Fruit fly (Drosophila melanogaster) whole organism, embryonic: ENCODE results near the gene CG1142.

Source experiments
- Atf6 ChIP-seq: fragments of 200-800 bp; sonication (Bioruptor generic); IDR thresholded peaks from 2 replicates; pipeline ENCODE4 v1.3.6; 2022; ENCODE audit warnings: missing biosample characterization, missing genetic modification characterization
- B-H1 ChIP-seq: fragments of 200-800 bp; sonication (Bioruptor generic); IDR thresholded peaks from 3 replicates; pipeline ENCODE4 v1.3.6; 2022; ENCODE audit warnings: missing biosample characterization, missing genetic modification characterization
- CG11560 ChIP-seq: fragments of 200-800 bp; sonication (Bioruptor generic); IDR thresholded peaks from 3 replicates; pipeline ENCODE4 v1.3.6; 2022; ENCODE audit warnings: missing biosample characterization, missing genetic modification characterization
- CG12236 ChIP-seq: fragments of 200-800 bp; sonication (Bioruptor generic); optimal IDR thresholded peaks from 2 replicates; lab custom pipeline; 2016; ENCODE audit warnings: missing biosample characterization, missing genetic modification characterization
- CG15696 ChIP-seq: fragments of 200-800 bp; sonication (Bioruptor generic); optimal IDR thresholded peaks from 2 replicates; lab custom pipeline; 2019; ENCODE audit warnings: missing biosample characterization, mild to moderate bottlenecking, missing genetic modification characterization, moderate library complexity
- CG16815 ChIP-seq: fragments of 200-800 bp; sonication (Bioruptor generic); optimal IDR thresholded peaks from 3 replicates; lab custom pipeline; 2017; ENCODE audit warnings: missing biosample characterization, mild to moderate bottlenecking, missing genetic modification characterization
- CG17186 ChIP-seq: fragments of 200-800 bp; sonication (Bioruptor generic); optimal IDR thresholded peaks from 3 replicates; lab custom pipeline; 2017; ENCODE audit warnings: missing biosample characterization, missing genetic modification reagents, missing genetic modification characterization
- CG18262 ChIP-seq: fragments of 200-800 bp; optimal IDR thresholded peaks from 3 replicates; lab custom pipeline; 2019; ENCODE audit warnings: missing biosample characterization, mild to moderate bottlenecking, missing genetic modification characterization, moderate library complexity
- CG18476 ChIP-seq: fragments of 200-800 bp; sonication (Bioruptor generic); optimal IDR thresholded peaks from 2 replicates; lab custom pipeline; 2016; ENCODE audit warnings: missing biosample characterization, mild to moderate bottlenecking, missing genetic modification characterization
- CG30020 ChIP-seq: fragments of 200-800 bp; optimal IDR thresholded peaks from 2 replicates; lab custom pipeline; 2019; ENCODE audit warnings: missing biosample characterization, mild to moderate bottlenecking, missing genetic modification characterization, moderate library complexity
- CG31365 ChIP-seq: fragments of 200-800 bp; sonication (Bioruptor generic); optimal IDR thresholded peaks from 2 replicates; lab custom pipeline; 2018; ENCODE audit warnings: missing biosample characterization, mild to moderate bottlenecking, missing genetic modification characterization
- CG31388 ChIP-seq: fragments of 200-800 bp; sonication (Bioruptor generic); optimal IDR thresholded peaks from 2 replicates; lab custom pipeline; 2016; ENCODE audit warnings: missing biosample characterization, missing genetic modification characterization
- CG3281 ChIP-seq: fragments of 200-800 bp; sonication (Bioruptor generic); optimal IDR thresholded peaks from 3 replicates; lab custom pipeline; 2017; ENCODE audit warnings: missing biosample characterization, mild to moderate bottlenecking, missing genetic modification characterization
- CG6272 ChIP-seq: fragments of 200-800 bp; sonication (Bioruptor generic); IDR thresholded peaks from 2 replicates; pipeline ENCODE4 v1.3.6; 2022; ENCODE audit warnings: missing biosample characterization, missing genetic modification characterization
- CG8281 ChIP-seq: fragments of 200-800 bp; sonication (Bioruptor generic); optimal IDR thresholded peaks from 2 replicates; lab custom pipeline; 2018; ENCODE audit warnings: missing biosample characterization, mild to moderate bottlenecking, missing genetic modification characterization, moderate library complexity
- CG8359 ChIP-seq: fragments of 200-800 bp; sonication (Bioruptor generic); optimal IDR thresholded peaks from 2 replicates; lab custom pipeline; 2017; ENCODE audit warnings: missing biosample characterization, mild to moderate bottlenecking, missing genetic modification characterization, borderline replicate concordance
- CG9609 ChIP-seq: fragments of 200-800 bp; sonication (Bioruptor generic); optimal IDR thresholded peaks from 3 replicates; lab custom pipeline; 2016; ENCODE audit warnings: missing biosample characterization, missing genetic modification characterization
- Chrac-16 ChIP-seq: fragments of 200-800 bp; sonication (Bioruptor generic); optimal IDR thresholded peaks from 3 replicates; lab custom pipeline; 2016; ENCODE audit warnings: missing biosample characterization, missing genetic modification characterization
- D19B ChIP-seq: fragments of 200-800 bp; sonication (Bioruptor generic); optimal IDR thresholded peaks from 2 replicates; lab custom pipeline; 2017; ENCODE audit warnings: missing biosample characterization, mild to moderate bottlenecking, missing genetic modification characterization
- Gug ChIP-seq: fragments of 200-800 bp; sonication (Bioruptor generic); IDR thresholded peaks from 4 replicates; pipeline ENCODE4 v1.3.6; 2022; ENCODE audit warnings: missing biosample characterization, missing genetic modification characterization
- HLH4C ChIP-seq: fragments of 200-800 bp; sonication (Bioruptor generic); IDR thresholded peaks from 3 replicates; pipeline ENCODE4 v1.3.6; 2022; ENCODE audit warnings: missing biosample characterization, missing genetic modification characterization; ENCODE audit not compliant: partially characterized antibody
- HLHmδ ChIP-seq: fragments of 200-800 bp; sonication (Bioruptor generic); optimal IDR thresholded peaks from 2 replicates; lab custom pipeline; 2018; ENCODE audit warnings: missing biosample characterization, mild to moderate bottlenecking, missing genetic modification characterization, moderate library complexity
- Hsf ChIP-seq: fragments of 200-800 bp; sonication (Bioruptor generic); optimal IDR thresholded peaks from 3 replicates; lab custom pipeline; 2016; ENCODE audit warnings: missing biosample characterization, missing genetic modification characterization
- MTF-1 ChIP-seq: fragments of 200-800 bp; sonication (Bioruptor generic); optimal IDR thresholded peaks from 2 replicates; lab custom pipeline; 2018; ENCODE audit warnings: missing biosample characterization, mild to moderate bottlenecking, missing genetic modification characterization, borderline replicate concordance
- Med ChIP-seq: fragments of 200-800 bp; sonication (Bioruptor generic); peaks from one replicate; lab custom pipeline; 2016; ENCODE audit warnings: missing biosample characterization, missing genetic modification characterization, mild to moderate bottlenecking, inconsistent platforms, moderate library complexity
- Oaz ChIP-seq: fragments of 200-800 bp; sonication (Bioruptor generic); IDR thresholded peaks from 2 replicates; pipeline ENCODE4 v1.3.6; 2022; ENCODE audit warnings: missing biosample characterization, missing genetic modification characterization
- Optix ChIP-seq: fragments of 200-800 bp; sonication (Bioruptor generic); IDR thresholded peaks from 3 replicates; pipeline ENCODE4 v1.3.6; 2022; ENCODE audit warnings: missing biosample characterization, missing genetic modification characterization
- PHDP ChIP-seq: fragments of 200-800 bp; sonication (Bioruptor generic); optimal IDR thresholded peaks from 3 replicates; lab custom pipeline; 2018; ENCODE audit warnings: missing biosample characterization, mild to moderate bottlenecking, missing genetic modification characterization, moderate library complexity
- Side ChIP-seq: fragments of 200-800 bp; sonication (Bioruptor generic); optimal IDR thresholded peaks from 2 replicates; lab custom pipeline; 2016; ENCODE audit warnings: missing biosample characterization, missing genetic modification characterization
- Sin3A ChIP-seq: fragments of >200 bp; optimal IDR thresholded peaks from 2 replicates; lab custom pipeline; 2018
- Six4 ChIP-seq: fragments of 200-800 bp; sonication (Bioruptor generic); optimal IDR thresholded peaks from 2 replicates; lab custom pipeline; 2016; ENCODE audit warnings: missing biosample characterization, missing genetic modification characterization
- Sox102F ChIP-seq: fragments of 200-800 bp; sonication (Bioruptor generic); optimal IDR thresholded peaks from 2 replicates; lab custom pipeline; 2018; ENCODE audit warnings: missing biosample characterization, mild to moderate bottlenecking, missing genetic modification characterization, moderate library complexity
- Tbp ChIP-seq: fragments of >200 bp; optimal IDR thresholded peaks from 2 replicates; lab custom pipeline; 2018; ENCODE audit warnings: missing biosample characterization, missing genetic modification characterization
- Xbp1 ChIP-seq: fragments of 200-800 bp; sonication (Bioruptor generic); optimal IDR thresholded peaks from 3 replicates; lab custom pipeline; 2016; ENCODE audit warnings: missing biosample characterization, mild to moderate bottlenecking, missing genetic modification characterization
- crol ChIP-seq: fragments of 200-800 bp; sonication (Bioruptor generic); IDR thresholded peaks from 2 replicates; pipeline ENCODE4 v1.3.6; 2022; ENCODE audit warnings: missing biosample characterization, missing genetic modification characterization
- dm ChIP-seq: fragments of 200-800 bp; sonication (Bioruptor generic); optimal IDR thresholded peaks from 3 replicates; lab custom pipeline; 2016; ENCODE audit warnings: missing biosample characterization, missing genetic modification characterization
- exex ChIP-seq: fragments of 200-800 bp; sonication (Bioruptor generic); optimal IDR thresholded peaks from 4 replicates; lab custom pipeline; 2018; ENCODE audit warnings: missing biosample characterization, mild to moderate bottlenecking, missing genetic modification characterization, moderate library complexity
- fd102C ChIP-seq: fragments of 200-800 bp; sonication (Bioruptor generic); optimal IDR thresholded peaks from 2 replicates; lab custom pipeline; 2018; ENCODE audit warnings: missing biosample characterization, mild to moderate bottlenecking, missing genetic modification characterization, moderate library complexity
- fd96Cb ChIP-seq: fragments of 200-800 bp; sonication (Bioruptor generic); optimal IDR thresholded peaks from 2 replicates; lab custom pipeline; 2018; ENCODE audit warnings: missing biosample characterization, mild to moderate bottlenecking, missing genetic modification characterization, moderate library complexity
- fru ChIP-seq: fragments of >200 bp; optimal IDR thresholded peaks from 2 replicates; lab custom pipeline; 2017
- gcm ChIP-seq: fragments of 200-800 bp; sonication (Bioruptor generic); optimal IDR thresholded peaks from 2 replicates; lab custom pipeline; 2019; ENCODE audit warnings: missing biosample characterization, mild to moderate bottlenecking, missing genetic modification characterization, moderate library complexity
- ken ChIP-seq: fragments of 200-800 bp; sonication (Bioruptor generic); IDR thresholded peaks from 3 replicates; pipeline ENCODE4 v1.3.6; 2022; ENCODE audit warnings: missing biosample characterization, missing genetic modification characterization
- sim ChIP-seq: fragments of 200-800 bp; sonication (Bioruptor generic); IDR thresholded peaks from 2 replicates; pipeline ENCODE4 v1.3.6; 2022; ENCODE audit warnings: missing biosample characterization, missing genetic modification characterization
- slbo ChIP-seq: fragments of 200-800 bp; sonication (Bioruptor generic); IDR thresholded peaks from 2 replicates; pipeline ENCODE4 v1.3.6; 2022; ENCODE audit warnings: missing biosample characterization, missing genetic modification characterization
- sug ChIP-seq: fragments of 200-800 bp; optimal IDR thresholded peaks from 2 replicates; lab custom pipeline; 2019; ENCODE audit warnings: missing biosample characterization, mild to moderate bottlenecking, missing genetic modification characterization, moderate library complexity
- tgo ChIP-seq: fragments of 200-800 bp; sonication (Bioruptor generic); IDR thresholded peaks from 3 replicates; pipeline ENCODE4 v1.3.6; 2022; ENCODE audit warnings: missing biosample characterization, missing genetic modification characterization
- tin ChIP-seq: fragments of 200-800 bp; sonication (Bioruptor generic); optimal IDR thresholded peaks from 3 replicates; lab custom pipeline; 2016; ENCODE audit warnings: missing biosample characterization, missing genetic modification characterization
- wek ChIP-seq: fragments of 200-800 bp; sonication (Bioruptor generic); optimal IDR thresholded peaks from 3 replicates; lab custom pipeline; 2018; ENCODE audit warnings: missing biosample characterization, mild to moderate bottlenecking, missing genetic modification characterization, moderate library complexity
- yki ChIP-seq: fragments of >200 bp; optimal IDR thresholded peaks from 3 replicates; lab custom pipeline; 2018

The CG1142 gene

DNA sequence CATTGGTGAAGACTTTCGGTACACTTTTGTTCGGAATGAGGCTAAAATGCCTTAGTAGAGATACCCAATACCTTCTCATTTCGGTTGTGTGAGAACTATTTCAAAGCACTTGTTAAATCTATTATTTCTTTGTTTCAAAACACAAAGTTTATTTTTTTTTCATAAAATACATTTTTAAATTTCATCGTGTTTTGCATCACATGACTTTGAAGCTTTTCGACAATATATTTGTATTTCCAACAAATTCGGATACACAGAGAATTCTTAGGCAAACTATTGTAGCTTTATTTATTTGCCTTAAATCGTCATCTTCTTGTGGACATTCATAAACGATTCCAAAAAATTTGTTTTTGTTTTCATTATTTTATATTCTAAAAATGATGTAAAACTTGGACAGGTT lies 20.2 kb upstream of the CG1142 start, which contains the start of gene alpha-Est10 (continued):
- TF ChIP-seq Chrac-16 (GFP tag; lab: Kevin White, UChicago) (no peak), Hsf (GFP tag; lab: Kevin White, UChicago) (no peak), PHDP (tag; lab: Kevin White, UChicago) (no peak)

dm6 chr3R:7493171-7493570 lies 19.6 kb upstream of the CG1142 start, which contains the start of gene CG42656:
Gene CG42656, minus strand, starts transcription at chr3R:7493271.
- TF ChIP-seq CG18476 (GFP tag; lab: Kevin White, UChicago) (no peak), Med (GFP tag; lab: Kevin White, UChicago) (peak; percentile 35), fd102C (GFP tag; lab: Kevin White, UChicago) (no peak)

- TF ChIP-seq CG31365 (tag; lab: Kevin White, UChicago) = no peak
- no peak for TF ChIP-seq CG11560 (tag; lab: Robert Waterston, UW)
- TF ChIP-seq Oaz (GFP tag; lab: Robert Waterston, UW) = no peak
- peak; percentile 91 for TF ChIP-seq HLH4C (GFP tag; lab: Robert Waterston, UW)
- TF ChIP-seq Sin3A = no peak
- TF ChIP-seq CG30020 (tag; lab: Kevin White, UChicago) = no peak
- TF ChIP-seq Six4 = no peak
- no peak for TF ChIP-seq B-H1 (GFP tag; lab: Robert Waterston, UW)
- TF ChIP-seq slbo (GFP tag; lab: Robert Waterston, UW) = peak; percentile 61
- no peak for TF ChIP-seq MTF-1 (GFP tag; lab: Kevin White, UChicago)
- no peak for TF ChIP-seq CG3281 (GFP tag; lab: Kevin White, UChicago)
- no peak for TF ChIP-seq CG6272 (GFP tag; lab: Robert Waterston, UW)
- TF ChIP-seq exex (tag; lab: Kevin White, UChicago) = peak; percentile 58
- no peak for TF ChIP-seq tgo (GFP tag; lab: Robert Waterston, UW)
- no peak for TF ChIP-seq gcm (GFP tag; lab: Kevin White, UChicago)
- TF ChIP-seq Sox102F (GFP tag; lab: Kevin White, UChicago) = peak; percentile 8
- TF ChIP-seq crol (GFP tag; lab: Robert Waterston, UW) = no peak
- TF ChIP-seq HLHmδ (GFP tag; lab: Kevin White, UChicago) = no peak
- no peak for TF ChIP-seq ken (GFP tag; lab: Robert Waterston, UW)
- no peak for TF ChIP-seq CG9609 (GFP tag; lab: Kevin White, UChicago)
- TF ChIP-seq Atf6 (GFP tag; lab: Robert Waterston, UW) = 0 out of 2 replicates have a peak, but pooled peaks have one; percentile 39
- TF ChIP-seq Optix (GFP tag; lab: Robert Waterston, UW) = no peak
- TF ChIP-seq CG8359 (GFP tag; lab: Kevin White, UChicago) = no peak
- peak; percentile 98 for TF ChIP-seq D19B (GFP tag; lab: Kevin White, UChicago)
- no peak for TF ChIP-seq CG16815 (GFP tag; lab: Kevin White, UChicago)
- no peak for TF ChIP-seq yki (lab: Kevin White, UChicago)
- TF ChIP-seq fru (lab: Kevin White, UChicago) = no peak
- TF ChIP-seq fd96Cb (tag; lab: Kevin White, UChicago) = no peak
- no peak for TF ChIP-seq dm (GFP tag; lab: Kevin White, UChicago)
- peak; percentile 4 for TF ChIP-seq tin (GFP tag; lab: Kevin White, UChicago)
- no peak for TF ChIP-seq CG18262 (tag; lab: Kevin White, UChicago)
- peak; percentile 8 for TF ChIP-seq Xbp1
- TF ChIP-seq CG12236 = no peak
- TF ChIP-seq Tbp (GFP tag; lab: Kevin White, UChicago) = no peak
- no peak for TF ChIP-seq CG15696 (tag; lab: Kevin White, UChicago)
- TF ChIP-seq wek (GFP tag; lab: Kevin White, UChicago) = no peak
- no peak for TF ChIP-seq sug
- TF ChIP-seq Side (GFP tag; lab: Kevin White, UChicago) = no peak
- TF ChIP-seq CG31388 (GFP tag; lab: Kevin White, UChicago) = no peak
- no peak for TF ChIP-seq CG8281
- no peak for TF ChIP-seq Gug (GFP tag; lab: Robert Waterston, UW)
- TF ChIP-seq CG17186 (GFP tag; lab: Kevin White, UChicago) = no peak
- no peak for TF ChIP-seq sim (GFP tag; lab: Robert Waterston, UW)
Measured at dm6 chr3R:7492099-7492498, 18.5 kb upstream of the CG1142 start.
